Fruit fly (Drosophila melanogaster) whole organism, embryonic: Measurements from ENCODE around the gene teq.

ENCODE experiments used
- Antp ChIP-seq: fragments of 200-800 bp; sonication (Bioruptor generic); optimal IDR thresholded peaks from 3 replicates; lab custom pipeline; 2016; ENCODE audit warnings: missing biosample characterization, missing genetic modification characterization
- Atf-2 ChIP-seq: fragments of 200-800 bp; sonication (Bioruptor generic); optimal IDR thresholded peaks from 2 replicates; lab custom pipeline; 2016; ENCODE audit warnings: missing biosample characterization, missing genetic modification characterization
- B-H2 ChIP-seq: fragments of 200-800 bp; sonication (Bioruptor generic); optimal IDR thresholded peaks from 2 replicates; lab custom pipeline; 2018; ENCODE audit warnings: missing biosample characterization, mild to moderate bottlenecking, missing genetic modification characterization
- CG10543 ChIP-seq: fragments of 200-800 bp; sonication (Bioruptor generic); optimal IDR thresholded peaks from 3 replicates; lab custom pipeline; 2017; ENCODE audit warnings: missing biosample characterization, mild to moderate bottlenecking, missing genetic modification characterization, moderate library complexity
- CG11504 ChIP-seq: fragments of 200-800 bp; sonication (Bioruptor generic); optimal IDR thresholded peaks from 3 replicates; lab custom pipeline; 2019; ENCODE audit warnings: missing biosample characterization, mild to moderate bottlenecking, missing genetic modification characterization, moderate library complexity
- CG13894 ChIP-seq: fragments of 200-800 bp; sonication (Bioruptor generic); optimal IDR thresholded peaks from 3 replicates; lab custom pipeline; 2018; ENCODE audit warnings: missing biosample characterization, mild to moderate bottlenecking, missing genetic modification characterization, moderate library complexity
- CG14050 ChIP-seq: fragments of 200-800 bp; sonication (Bioruptor generic); IDR thresholded peaks from 3 replicates; pipeline ENCODE4 v1.3.6; 2022; ENCODE audit warnings: missing biosample characterization, missing genetic modification characterization
- CG14667 ChIP-seq: fragments of 200-800 bp; sonication (Bioruptor generic); IDR thresholded peaks from 2 replicates; pipeline ENCODE4 v1.3.6; 2022; ENCODE audit warnings: missing biosample characterization, missing genetic modification characterization
- CG15479 ChIP-seq: fragments of 200-800 bp; sonication (Bioruptor generic); optimal IDR thresholded peaks from 3 replicates; lab custom pipeline; 2019; ENCODE audit warnings: missing biosample characterization, mild to moderate bottlenecking, missing genetic modification characterization, moderate library complexity
- CG15601 ChIP-seq: fragments of 200-800 bp; sonication (Bioruptor generic); optimal IDR thresholded peaks from 3 replicates; lab custom pipeline; 2019; ENCODE audit warnings: missing biosample characterization, mild to moderate bottlenecking, missing genetic modification characterization, moderate library complexity
- CG1602 ChIP-seq: fragments of 200-800 bp; sonication (Bioruptor generic); optimal IDR thresholded peaks from 3 replicates; lab custom pipeline; 2016; ENCODE audit warnings: missing biosample characterization, missing genetic modification characterization
- CG2129 ChIP-seq: fragments of 200-800 bp; sonication (Bioruptor generic); IDR thresholded peaks from 2 replicates; pipeline ENCODE4 v1.3.6; 2022; ENCODE audit warnings: missing biosample characterization, missing genetic modification characterization; ENCODE audit not compliant: partially characterized antibody
- CG2678 ChIP-seq: fragments of 200-800 bp; sonication (Bioruptor generic); optimal IDR thresholded peaks from 3 replicates; lab custom pipeline; 2019; ENCODE audit warnings: missing biosample characterization, mild to moderate bottlenecking, missing genetic modification characterization, moderate library complexity
- CG32767 ChIP-seq: fragments of 200-800 bp; sonication (Bioruptor generic); IDR thresholded peaks from 2 replicates; pipeline ENCODE4 v1.3.6; 2022; ENCODE audit warnings: missing biosample characterization, missing genetic modification characterization
- CG4360 ChIP-seq: fragments of 200-800 bp; sonication (Bioruptor generic); IDR thresholded peaks from 2 replicates; pipeline ENCODE4 v1.3.6; 2022; ENCODE audit warnings: missing biosample characterization, missing genetic modification characterization
- CG8944 ChIP-seq: fragments of 200-800 bp; sonication (Bioruptor generic); optimal IDR thresholded peaks from 3 replicates; lab custom pipeline; 2016; ENCODE audit warnings: missing biosample characterization, missing genetic modification characterization
- Deaf1 ChIP-seq: fragments of 200-800 bp; optimal IDR thresholded peaks from 3 replicates; lab custom pipeline; 2019; ENCODE audit warnings: missing biosample characterization, mild to moderate bottlenecking, missing genetic modification characterization, moderate library complexity
- Dref ChIP-seq: fragments of 200-800 bp; sonication (Bioruptor generic); IDR thresholded peaks from 2 replicates; pipeline ENCODE4 v1.3.6; 2022; ENCODE audit warnings: missing biosample characterization, missing genetic modification characterization
- Elba2 ChIP-seq: fragments of 200-800 bp; sonication (Bioruptor generic); optimal IDR thresholded peaks from 3 replicates; lab custom pipeline; 2016; ENCODE audit warnings: missing biosample characterization, missing genetic modification characterization
- H15 ChIP-seq: fragments of 200-800 bp; sonication (Bioruptor generic); IDR thresholded peaks from 3 replicates; pipeline ENCODE4 v1.3.6; 2022; ENCODE audit warnings: missing biosample characterization, missing genetic modification characterization
- Hey ChIP-seq: fragments of 200-800 bp; sonication (Bioruptor generic); optimal IDR thresholded peaks from 3 replicates; lab custom pipeline; 2018; ENCODE audit warnings: missing biosample characterization, mild to moderate bottlenecking, missing genetic modification characterization
- HmgD ChIP-seq: fragments of 200-800 bp; sonication (Bioruptor generic); optimal IDR thresholded peaks from 3 replicates; lab custom pipeline; 2016; ENCODE audit warnings: missing biosample characterization, missing genetic modification characterization
- Hmr ChIP-seq: fragments of 200-800 bp; sonication (Bioruptor generic); optimal IDR thresholded peaks from 3 replicates; lab custom pipeline; 2017; ENCODE audit warnings: mild to moderate bottlenecking, missing biosample characterization, missing genetic modification reagents, missing genetic modification characterization
- MBD-R2 ChIP-seq: fragments of 200-800 bp; sonication (Bioruptor generic); IDR thresholded peaks from 2 replicates; pipeline ENCODE4 v1.3.6; 2022; ENCODE audit warnings: missing biosample characterization, missing genetic modification characterization
- Med ChIP-seq: fragments of 200-800 bp; sonication (Bioruptor generic); peaks from one replicate; lab custom pipeline; 2016; ENCODE audit warnings: missing biosample characterization, missing genetic modification characterization, mild to moderate bottlenecking, inconsistent platforms, moderate library complexity
- Myb ChIP-seq: fragments of 200-800 bp; sonication (Bioruptor generic); optimal IDR thresholded peaks from 2 replicates; lab custom pipeline; 2016; ENCODE audit warnings: missing biosample characterization, missing genetic modification characterization
- Neu2 ChIP-seq: fragments of 200-800 bp; sonication (Bioruptor generic); optimal IDR thresholded peaks from 3 replicates; lab custom pipeline; 2016; ENCODE audit warnings: missing biosample characterization, missing genetic modification characterization, borderline replicate concordance
- Trl ChIP-seq, 3 experiments: fragments of >200 bp in 2 of 3; fragments of 200-800 bp in 1 of 3; sonication (Bioruptor generic) in 1 of 3; optimal IDR thresholded peaks; 2 replicates in 1 of 3; 3 replicates in 2 of 3; lab custom pipeline; 2016 to 2017; ENCODE audit warnings: missing biosample characterization in 1 of 3, missing genetic modification characterization in 1 of 3
- Usf ChIP-seq: fragments of 200-800 bp; sonication (Bioruptor generic); optimal IDR thresholded peaks from 2 replicates; lab custom pipeline; 2017; ENCODE audit warnings: missing genotype, missing biosample characterization, missing genetic modification characterization
- abd-A ChIP-seq: fragments of 200-800 bp; sonication (Bioruptor generic); optimal IDR thresholded peaks from 3 replicates; lab custom pipeline; 2019; ENCODE audit warnings: missing biosample characterization, mild to moderate bottlenecking, missing genetic modification characterization, moderate library complexity
- ase ChIP-seq: fragments of 200-800 bp; sonication (Bioruptor generic); IDR thresholded peaks from 3 replicates; pipeline ENCODE4 v1.3.6; 2022; ENCODE audit warnings: missing biosample characterization, missing genetic modification characterization
- bsh ChIP-seq, 2 experiments: fragments of 200-800 bp; sonication (Bioruptor generic); optimal IDR thresholded peaks; 2 replicates each; lab custom pipeline; 2017 to 2018; ENCODE audit warnings: mild to moderate bottlenecking in 2 of 2, missing biosample characterization in 2 of 2, missing genetic modification characterization in 2 of 2, moderate library complexity in 1 of 2
- cad ChIP-seq: fragments of >200 bp; optimal IDR thresholded peaks from 2 replicates; lab custom pipeline; 2017; ENCODE audit warnings: missing biosample characterization, missing genetic modification characterization
- crol ChIP-seq: fragments of 200-800 bp; sonication (Bioruptor generic); IDR thresholded peaks from 2 replicates; pipeline ENCODE4 v1.3.6; 2022; ENCODE audit warnings: missing biosample characterization, missing genetic modification characterization
- dysf ChIP-seq: fragments of 200-800 bp; sonication (Bioruptor generic); IDR thresholded peaks from 3 replicates; pipeline ENCODE4 v1.3.6; 2022; ENCODE audit warnings: missing biosample characterization, missing genetic modification characterization
- ewg ChIP-seq: fragments of 200-800 bp; sonication (Bioruptor generic); optimal IDR thresholded peaks from 3 replicates; lab custom pipeline; 2017; ENCODE audit warnings: mild to moderate bottlenecking, missing biosample characterization, missing genetic modification reagents, missing genetic modification characterization
- ftz-f1 ChIP-seq: fragments of 200-800 bp; sonication (Bioruptor generic); optimal IDR thresholded peaks from 2 replicates; lab custom pipeline; 2016; ENCODE audit warnings: missing biosample characterization, missing genetic modification characterization
- gem ChIP-seq: fragments of 200-800 bp; sonication (Bioruptor generic); optimal IDR thresholded peaks from 2 replicates; lab custom pipeline; 2019; ENCODE audit warnings: missing biosample characterization, mild to moderate bottlenecking, missing genetic modification characterization, moderate library complexity
- grn ChIP-seq: fragments of 200-800 bp; sonication (Bioruptor generic); optimal IDR thresholded peaks from 3 replicates; lab custom pipeline; 2017; ENCODE audit warnings: missing biosample characterization, missing genetic modification characterization
- gsb-n ChIP-seq: fragments of 200-800 bp; sonication (Bioruptor generic); optimal IDR thresholded peaks from 3 replicates; lab custom pipeline; 2018; ENCODE audit warnings: missing biosample characterization, mild to moderate bottlenecking, missing genetic modification characterization
- inv ChIP-seq: fragments of 200-800 bp; sonication (Bioruptor generic); IDR thresholded peaks from 2 replicates; pipeline ENCODE4 v1.3.6; 2022; ENCODE audit warnings: missing biosample characterization, missing genetic modification characterization; ENCODE audit not compliant: partially characterized antibody
- mld ChIP-seq: fragments of 200-800 bp; sonication (Bioruptor generic); IDR thresholded peaks from 3 replicates; pipeline ENCODE4 v1.3.6; 2022; ENCODE audit warnings: missing biosample characterization, missing genetic modification characterization; ENCODE audit not compliant: partially characterized antibody
- nerfin-2 ChIP-seq: fragments of 200-800 bp; sonication (Bioruptor generic); IDR thresholded peaks from 2 replicates; pipeline ENCODE4 v1.3.6; 2022; ENCODE audit warnings: missing biosample characterization, missing genetic modification characterization; ENCODE audit not compliant: partially characterized antibody
- row ChIP-seq: fragments of 200-800 bp; sonication (Bioruptor generic); IDR thresholded peaks from 3 replicates; pipeline ENCODE4 v1.3.6; 2022; ENCODE audit warnings: missing biosample characterization, missing genetic modification characterization
- scrt ChIP-seq: fragments of 200-800 bp; sonication (Bioruptor generic); optimal IDR thresholded peaks from 2 replicates; lab custom pipeline; 2018; ENCODE audit warnings: missing biosample characterization, mild to moderate bottlenecking, missing genetic modification characterization, moderate library complexity
- sens ChIP-seq: fragments of 200-800 bp; sonication (Bioruptor generic); peaks from one replicate; lab custom pipeline; 2016; ENCODE audit warnings: missing biosample characterization, missing genetic modification characterization
- seq ChIP-seq: fragments of 200-800 bp; sonication (Bioruptor generic); IDR thresholded peaks from 2 replicates; pipeline ENCODE4 v1.3.6; 2022; ENCODE audit warnings: missing biosample characterization, missing genetic modification characterization
- ssp ChIP-seq: fragments of 200-800 bp; sonication (Bioruptor generic); IDR thresholded peaks from 2 replicates; pipeline ENCODE4 v1.3.6; 2022; ENCODE audit warnings: missing biosample characterization, missing genetic modification characterization
- tio ChIP-seq: fragments of 200-800 bp; sonication (Bioruptor generic); optimal IDR thresholded peaks from 2 replicates; lab custom pipeline; 2017; ENCODE audit warnings: missing biosample characterization, missing genetic modification characterization, inconsistent platforms
- zf30C ChIP-seq: fragments of 200-800 bp; sonication (Bioruptor generic); optimal IDR thresholded peaks from 3 replicates; lab custom pipeline; 2018; ENCODE audit warnings: missing biosample characterization, mild to moderate bottlenecking, missing genetic modification characterization

Gene teq

DNA sequence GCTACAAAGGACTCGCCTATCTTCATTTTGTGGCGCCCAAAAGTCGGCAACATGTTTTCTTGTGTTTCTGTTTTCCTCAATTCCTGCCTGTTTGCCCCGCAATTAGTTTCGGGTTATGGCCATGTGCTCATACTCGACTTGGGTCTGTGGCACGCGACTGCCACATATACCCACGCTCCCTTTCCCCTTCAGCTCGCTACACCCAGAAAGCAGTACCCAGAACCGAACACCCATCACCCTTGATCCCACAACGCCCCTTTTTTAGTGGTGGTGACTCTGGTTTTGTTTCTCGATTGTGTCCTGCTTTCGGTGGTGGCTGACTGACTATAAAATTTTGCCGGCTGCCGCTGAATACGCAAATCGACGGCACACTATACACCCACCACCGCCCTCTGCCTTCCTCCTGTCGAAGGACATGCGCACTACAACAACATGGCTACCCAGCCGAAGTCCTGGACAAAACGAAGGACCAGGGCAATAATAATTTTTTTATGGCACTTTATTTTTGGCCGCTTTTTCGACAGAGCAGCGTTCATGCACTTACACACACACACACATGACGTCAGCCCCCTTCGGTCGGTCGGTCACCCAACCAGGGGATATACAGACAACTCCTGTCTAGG lies 23.9 kb upstream of the teq start (continued):
- no peak for TF ChIP-seq CG1602 (GFP tag; lab: Kevin White, UChicago)
- TF ChIP-seq B-H2 (GFP tag; lab: Kevin White, UChicago) = no peak
- no peak for TF ChIP-seq Neu2 (GFP tag; lab: Kevin White, UChicago)
- TF ChIP-seq bsh (GFP tag; optimal IDR thresholded peaks at IDR 0.05; lab: Kevin White, UChicago) = no peak
- 0 out of 2 replicates have a peak, but pooled peaks have one; percentile 10 for TF ChIP-seq MBD-R2 (GFP tag; lab: Robert Waterston, UW)
- no peak for TF ChIP-seq ase (GFP tag; lab: Robert Waterston, UW)
- no peak for TF ChIP-seq CG2678 (tag; lab: Kevin White, UChicago)
- no peak for TF ChIP-seq ftz-f1 (GFP tag; lab: Kevin White, UChicago)
- peak; percentile 65 for TF ChIP-seq sens
- no peak for TF ChIP-seq Usf
- TF ChIP-seq Dref (GFP tag; lab: Robert Waterston, UW) = peak; percentile 25; the same call in 1 of the 2 replicates
- TF ChIP-seq Elba2 (GFP tag; lab: Kevin White, UChicago) = no peak
- TF ChIP-seq Antp (GFP tag; lab: Kevin White, UChicago) = no peak
- TF ChIP-seq Atf-2 (GFP tag; lab: Kevin White, UChicago) = no peak
- peak; percentile 73 for TF ChIP-seq Med (GFP tag; lab: Kevin White, UChicago)
- TF ChIP-seq CG13894 = peak; percentile 19
- no peak for TF ChIP-seq CG8944 (GFP tag; lab: Kevin White, UChicago)
- TF ChIP-seq CG10543 (GFP tag; lab: Kevin White, UChicago) = peak; percentile 23
- peak; percentile 92 for TF ChIP-seq abd-A (tag; lab: Kevin White, UChicago)
- TF ChIP-seq gsb-n (tag; lab: Kevin White, UChicago) = peak; percentile 62
- TF ChIP-seq CG32767 = 0 out of 2 replicates have a peak, but pooled peaks have one; percentile 17
- TF ChIP-seq nerfin-2 = no peak
- no peak for TF ChIP-seq CG14050
- peak; percentile 69; the same call in 1 of the 2 replicates for TF ChIP-seq crol (GFP tag; lab: Robert Waterston, UW)
- TF ChIP-seq scrt = peak; percentile 20
- no peak for TF ChIP-seq dysf (GFP tag; lab: Robert Waterston, UW)
- TF ChIP-seq CG15601 = no peak
- no peak for TF ChIP-seq zf30C
- TF ChIP-seq Deaf1 (tag; lab: Kevin White, UChicago) = peak; percentile 85
- TF ChIP-seq CG14667 (GFP tag; lab: Robert Waterston, UW) = no peak
- TF ChIP-seq inv (GFP tag; lab: Robert Waterston, UW) = no peak
- TF ChIP-seq tio (GFP tag; lab: Kevin White, UChicago) = no peak
- TF ChIP-seq CG4360 (GFP tag; lab: Robert Waterston, UW) = 0 out of 2 replicates have a peak, but pooled peaks have one; percentile 17
- TF ChIP-seq Myb = no peak
- TF ChIP-seq Trl (optimal IDR thresholded peaks at IDR 0.05; lab: Kevin White, UChicago) = no peak
- no peak for TF ChIP-seq Trl (GFP tag; optimal IDR thresholded peaks at IDR 0.05; lab: Kevin White, UChicago)
- TF ChIP-seq CG11504 (tag; lab: Kevin White, UChicago) = peak; percentile 50
- TF ChIP-seq Hey (tag; lab: Kevin White, UChicago) = peak; percentile 88
- TF ChIP-seq, all 482 proteins: peak for 22

DNA sequence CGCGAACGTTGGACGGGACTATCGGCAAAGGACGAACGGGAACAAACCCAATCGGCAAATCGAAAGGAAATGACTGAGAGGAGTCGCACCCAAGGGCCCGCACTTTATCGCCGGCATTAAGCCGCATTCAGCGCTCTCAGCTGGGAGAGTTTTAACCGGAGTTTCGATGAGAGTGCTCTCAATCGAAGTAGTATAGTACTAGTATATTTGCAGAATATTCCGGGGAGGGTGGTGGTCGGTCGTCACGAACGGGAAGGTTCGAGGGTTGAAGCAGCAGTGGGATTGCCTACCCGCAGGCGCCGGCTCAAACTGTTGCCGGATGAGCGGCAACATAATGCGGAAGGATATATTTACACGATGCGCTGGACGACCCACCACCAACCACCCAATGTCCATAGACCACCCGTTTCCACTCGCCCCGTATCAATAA lies 22.6 kb upstream of the teq start:
- no peak for TF ChIP-seq gem
- no peak for TF ChIP-seq HmgD (GFP tag; lab: Kevin White, UChicago)
- TF ChIP-seq H15 = no peak
- peak; percentile 22 for TF ChIP-seq CG11504 (tag; lab: Kevin White, UChicago)
- no peak for TF ChIP-seq dysf (GFP tag; lab: Robert Waterston, UW)
- TF ChIP-seq CG15479 = no peak
- no peak for TF ChIP-seq mld (GFP tag; lab: Robert Waterston, UW)
- no peak for TF ChIP-seq row (GFP tag; lab: Robert Waterston, UW)
- no peak for TF ChIP-seq grn (GFP tag; lab: Kevin White, UChicago)
- no peak for TF ChIP-seq CG2129 (GFP tag; lab: Robert Waterston, UW)
- no peak for TF ChIP-seq cad
- no peak for TF ChIP-seq CG2678 (tag; lab: Kevin White, UChicago)
- TF ChIP-seq ewg = peak; percentile 77
- peak; percentile 92 for TF ChIP-seq scrt
- TF ChIP-seq seq (GFP tag; lab: Robert Waterston, UW) = peak; percentile 73
- peak; percentile 68 for TF ChIP-seq CG13894
- no peak for TF ChIP-seq ssp (GFP tag; lab: Robert Waterston, UW)
- TF ChIP-seq Hmr (GFP tag; lab: Kevin White, UChicago) = peak; percentile 23
